Worm (Caenorhabditis elegans): ENCODE data around the gene tag-131.

The tag-131 gene

DNA sequence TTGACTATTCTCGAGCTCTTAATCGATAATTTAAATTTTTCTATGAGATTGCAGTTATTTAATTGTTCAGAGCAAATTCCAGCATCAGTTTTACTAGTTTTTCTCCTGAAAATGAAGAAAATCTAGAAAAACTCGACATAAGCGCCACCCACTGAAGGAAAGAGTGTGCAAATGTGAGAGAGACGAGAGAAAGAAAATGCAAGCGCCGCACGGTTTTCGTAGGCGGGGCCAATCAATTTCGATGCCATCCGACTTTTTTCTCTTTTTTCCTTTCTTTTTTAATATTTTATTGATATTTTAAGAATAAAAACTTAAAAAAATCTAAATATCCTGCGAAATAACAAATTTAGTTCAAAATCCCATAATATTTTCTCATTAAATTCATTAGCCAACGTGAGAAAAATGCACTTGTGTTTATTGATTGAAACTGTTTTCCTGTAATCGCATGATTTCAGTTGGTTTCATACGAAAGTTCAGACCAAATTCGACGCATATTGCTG, 15.1 kb downstream of the tag-131 start, which contains the start of gene cdk-12:
TSS of gene cdk-12 (plus strand) at position 450 of the 500 bp plus-strand sequence.
- no peak for TF ChIP-seq unc-62 (GFP tag; optimal IDR thresholded peaks at IDR 0.05)

DNA sequence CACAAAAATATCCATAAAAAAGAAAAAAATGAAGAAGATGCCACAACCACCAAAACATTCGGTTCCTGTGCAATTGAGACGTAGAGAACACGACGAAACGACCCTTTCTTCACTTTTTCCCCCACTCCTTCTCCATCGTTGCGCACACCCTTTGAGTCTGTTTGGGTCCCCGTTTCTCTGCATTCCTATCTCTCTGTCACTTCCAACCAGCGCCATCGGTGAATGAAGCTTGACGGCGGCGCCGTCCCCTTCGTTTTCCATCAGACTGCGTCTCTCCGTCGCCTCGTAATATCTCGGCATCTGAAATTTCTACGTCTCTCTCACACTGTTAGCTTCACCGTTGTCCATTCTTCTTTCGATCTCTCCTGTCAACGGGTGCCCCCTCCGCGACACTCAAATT, 18.1 kb downstream of the tag-131 start:
- no peak for TF ChIP-seq unc-62 (GFP tag; optimal IDR thresholded peaks at IDR 0.05)

ce11 chrIII:4343070-4343469, 25.6 kb downstream of the tag-131 start, which contains the start of the genes B0285.3 and lcmt-1:
Gene B0285.3, minus strand, starts transcription at chrIII:4343336.
Gene lcmt-1, plus strand, starts transcription at chrIII:4343446.
- no peak for TF ChIP-seq unc-62 (GFP tag; optimal IDR thresholded peaks at IDR 0.05)

ce11 chrIII:4345034-4345433, 27.5 kb downstream of the tag-131 start, which contains the start of gene hse-5:
Gene hse-5, plus strand, starts transcription at chrIII:4345334.
- TF ChIP-seq unc-62 (GFP tag; optimal IDR thresholded peaks at IDR 0.05): no peak

- no peak for TF ChIP-seq unc-62 (GFP tag; optimal IDR thresholded peaks at IDR 0.05)
Measured at ce11 chrIII:4349799-4350198, 32.3 kb downstream of the tag-131 start, which contains the start of gene B0285.6. Gene B0285.6, plus strand, starts transcription at chrIII:4350099.

DNA sequence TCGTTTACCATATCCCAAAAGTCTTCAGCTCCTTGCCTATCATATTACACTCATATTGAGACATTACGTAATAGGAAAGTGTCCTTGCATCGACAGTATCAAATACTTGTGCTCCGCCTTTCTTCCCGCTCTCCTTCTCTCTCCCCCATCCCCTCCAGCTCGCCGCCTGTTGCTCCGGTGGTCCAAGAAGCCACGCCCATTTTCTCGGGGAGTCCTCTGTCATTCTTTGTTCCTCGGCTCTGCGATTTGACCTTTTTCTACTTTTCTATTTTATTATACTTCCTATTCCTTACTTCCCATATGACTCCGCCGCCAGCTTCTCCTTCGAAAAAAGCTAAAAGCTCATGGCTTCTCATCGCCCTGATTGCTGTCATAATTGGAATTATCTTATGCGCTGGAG, 38.9 kb downstream of the tag-131 start, which contains the start of gene mnp-1:
TSS of gene mnp-1 (plus strand) at position 211 of the 400 bp plus-strand sequence.
- no peak for TF ChIP-seq unc-62 (GFP tag; optimal IDR thresholded peaks at IDR 0.05)

DNA sequence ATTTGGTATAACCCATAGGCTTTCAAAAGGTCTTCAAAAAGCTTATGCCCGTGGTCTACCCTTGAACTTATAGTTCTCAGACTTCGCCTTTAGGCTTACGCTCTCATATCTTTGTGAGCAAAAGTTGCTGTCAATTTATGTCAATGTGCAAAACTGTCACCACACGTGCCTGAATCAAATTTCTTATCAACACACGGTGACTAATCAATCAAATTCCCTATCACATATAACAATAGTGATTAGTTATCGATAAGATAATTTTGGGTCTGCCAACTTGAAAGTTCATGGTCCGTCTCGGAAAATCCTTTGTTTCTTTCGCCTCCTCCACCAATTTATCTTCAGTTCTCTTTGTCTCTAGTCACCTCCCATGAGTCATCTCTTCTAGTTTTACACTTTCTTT, 39.9 kb downstream of the tag-131 start:
- no peak for TF ChIP-seq unc-62 (GFP tag; optimal IDR thresholded peaks at IDR 0.05)

ce11 chrIII:4358345-4358744, 40.8 kb downstream of the tag-131 start:
- no peak for TF ChIP-seq unc-62 (GFP tag; optimal IDR thresholded peaks at IDR 0.05)

DNA sequence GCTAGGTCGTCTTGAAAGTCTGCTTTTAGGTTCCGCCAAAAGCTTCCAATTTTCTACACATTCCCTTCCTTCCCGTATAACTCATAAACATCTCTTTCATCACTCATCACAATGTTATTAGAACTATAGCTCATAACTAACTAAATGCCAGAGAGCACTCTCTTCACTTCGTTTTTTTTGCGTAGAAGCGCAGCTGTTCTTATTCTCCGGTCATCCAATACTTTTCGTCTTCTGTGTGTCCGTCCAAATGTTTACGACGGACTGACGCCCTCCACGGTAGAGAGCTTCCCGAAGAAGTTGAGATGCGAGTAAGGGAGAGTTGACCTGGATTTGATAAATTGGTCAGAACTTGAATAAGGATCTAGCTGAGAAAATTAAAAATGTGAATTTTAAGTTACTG, 41.7 kb downstream of the tag-131 start:
- no peak for TF ChIP-seq unc-62 (GFP tag; optimal IDR thresholded peaks at IDR 0.05)

ce11 chrIII:4359900-4360299, 42.4 kb downstream of the tag-131 start:
- TF ChIP-seq unc-62 (GFP tag; optimal IDR thresholded peaks at IDR 0.05): no peak

DNA sequence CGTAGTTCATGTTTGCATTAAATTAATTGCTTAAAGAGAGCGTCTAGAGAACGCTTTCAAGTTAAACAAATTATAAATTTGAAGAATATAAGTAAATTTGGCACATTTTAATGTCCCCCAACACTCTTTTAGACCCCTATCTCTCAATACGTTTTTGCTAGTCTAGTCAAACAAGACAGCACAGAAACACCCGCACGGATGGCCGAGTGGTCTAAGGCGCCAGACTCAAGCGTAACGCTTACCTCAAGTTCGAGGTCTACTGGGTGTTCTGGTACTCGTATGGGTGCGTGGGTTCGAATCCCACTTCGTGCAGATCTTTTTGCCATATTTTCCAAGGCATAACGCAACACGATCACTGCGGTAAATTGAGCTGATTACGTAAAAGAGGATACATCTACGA, 44.8 kb downstream of the tag-131 start:
- no peak for TF ChIP-seq unc-62 (GFP tag; optimal IDR thresholded peaks at IDR 0.05)

ce11 chrIII:4364974-4365373, 47.5 kb downstream of the tag-131 start, which contains the start of gene ckb-1:
Gene ckb-1, plus strand, starts transcription at chrIII:4365274.
- TF ChIP-seq unc-62 (GFP tag; optimal IDR thresholded peaks at IDR 0.05): no peak

DNA sequence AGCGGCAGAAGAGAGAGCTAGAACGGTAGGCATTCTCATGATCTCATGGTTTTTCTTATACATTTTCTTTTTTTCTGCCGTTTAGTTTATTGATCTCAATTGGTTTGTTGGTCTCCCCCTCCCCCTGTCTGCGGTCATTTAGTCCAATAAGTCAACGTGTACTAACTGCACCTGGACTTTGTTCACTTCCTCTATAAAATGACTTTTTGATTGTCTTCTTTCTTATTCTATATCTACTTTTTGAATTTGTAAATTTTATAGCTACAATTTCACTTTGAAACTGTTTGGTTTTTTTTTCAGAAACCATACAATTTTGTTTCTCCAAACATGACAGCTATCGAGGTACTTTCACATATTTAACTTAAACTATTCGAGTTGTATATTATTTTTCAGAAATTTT, 50.1 kb downstream of the tag-131 start, which contains the start of gene ckb-2:
TSS of gene ckb-2 (plus strand) at position 301 of the 400 bp plus-strand sequence.
- no peak for TF ChIP-seq unc-62 (GFP tag; optimal IDR thresholded peaks at IDR 0.05)

All from whole organism, dauer.